6 worm cellular contexts compared by ENCODE assay signal in the genomic region with DNA sequence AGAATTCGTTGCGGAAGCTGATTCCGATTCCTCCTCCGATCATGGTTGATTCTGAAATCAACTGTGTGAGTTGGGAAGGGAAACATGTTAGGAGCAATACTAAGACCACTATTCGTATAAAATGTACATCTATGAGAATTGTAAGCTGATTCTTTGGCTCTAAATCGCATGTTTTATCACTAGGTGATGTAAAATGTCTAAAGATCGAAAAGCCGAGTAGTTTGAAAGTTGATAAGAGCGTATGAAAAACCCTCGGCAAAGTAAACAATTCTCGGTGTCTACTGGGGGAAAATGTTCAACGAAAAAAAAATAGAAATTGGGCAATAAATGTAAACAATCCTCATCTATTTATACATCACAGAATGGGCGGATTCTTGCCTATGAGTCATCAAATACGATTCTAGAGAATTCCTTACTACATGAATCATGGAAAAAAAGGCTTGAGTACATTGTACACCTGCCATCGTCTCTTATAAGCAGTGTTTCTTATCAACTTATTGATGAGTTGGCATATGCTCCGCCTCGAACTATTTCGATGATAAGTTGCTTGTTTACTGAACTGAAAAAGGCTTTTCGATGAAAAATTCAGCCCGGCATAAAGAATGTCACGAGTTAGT.
TF ChIP-seq lines count a peak whose summit lies in the region.

Gene lec-6 (minus strand): TSS at position 51 of the 617 bp plus-strand sequence.

TF ChIP-seq in whole organism, L1 larva, 84 proteins besides CTCF, POLR2A, EP300 and RAD21 (continues in another document):
- peak; percentile 1 for TF ChIP-seq nhr-77 (tag; optimal IDR thresholded peaks at IDR 0.05; lab: Kevin White, UChicago)
- no peak for TF ChIP-seq aly-2 (tag; optimal IDR thresholded peaks at IDR 0.05; lab: Kevin White, UChicago)
- TF ChIP-seq jun-1 (tag; optimal IDR thresholded peaks at IDR 0.05; lab: Kevin White, UChicago) = peak; percentile 64
- TF ChIP-seq snu-23 (GFP tag; optimal IDR thresholded peaks at IDR 0.05; lab: Kevin White, UChicago) = no peak
- peak; percentile 56 for TF ChIP-seq nhr-71 (tag; optimal IDR thresholded peaks at IDR 0.05; lab: Kevin White, UChicago)
- TF ChIP-seq fkh-10 (GFP tag; optimal IDR thresholded peaks at IDR 0.05; lab: Kevin White, UChicago) = no peak
- TF ChIP-seq efl-1 (optimal IDR thresholded peaks at IDR 0.05; lab: Kevin White, UChicago) = no peak
- peak in 1 of 2 experiments; percentile 84 for TF ChIP-seq efl-1 (GFP tag; optimal IDR thresholded peaks at IDR 0.05 in 1 of 2; lab: Kevin White, UChicago)
- no peak for TF ChIP-seq ceh-8 (GFP tag; optimal IDR thresholded peaks at IDR 0.05; lab: Kevin White, UChicago)
- TF ChIP-seq elt-2 (tag; optimal IDR thresholded peaks at IDR 0.05; lab: Kevin White, UChicago) = peak; percentile 97
- TF ChIP-seq nhr-90 (tag; optimal IDR thresholded peaks at IDR 0.05; lab: Kevin White, UChicago; ENCODE audit: poor library complexity) = peak; percentile 8
- TF ChIP-seq lin-35 (GFP tag; optimal IDR thresholded peaks at IDR 0.05; lab: Kevin White, UChicago) = peak in 1 of 2 experiments; percentile 51
- TF ChIP-seq hlh-4 (tag; optimal IDR thresholded peaks at IDR 0.05; lab: Kevin White, UChicago) = no peak

TF ChIP-seq in whole organism, L2 larva, 48 proteins besides CTCF, POLR2A, EP300 and RAD21 (continues in another document):
- TF ChIP-seq ceh-82 (tag; optimal IDR thresholded peaks at IDR 0.05; lab: Kevin White, UChicago) (no peak), ztf-1 (GFP tag; conservative IDR thresholded peaks at IDR 0.05; lab: Robert Waterston, UW) (no peak), blmp-1 (tag; optimal IDR thresholded peaks at IDR 0.05; lab: Kevin White, UChicago; ENCODE audit: insufficient read depth) (no peak), sma-3 (GFP tag; optimal IDR thresholded peaks at IDR 0.05; lab: Kevin White, UChicago) (peak; percentile 24), peb-1 (tag; optimal IDR thresholded peaks at IDR 0.05; lab: Kevin White, UChicago) (no peak), mab-5 (tag; optimal IDR thresholded peaks at IDR 0.05; lab: Kevin White, UChicago) (no peak), dmd-4 (tag; optimal IDR thresholded peaks at IDR 0.05; lab: Kevin White, UChicago) (no peak), nhr-21 (tag; optimal IDR thresholded peaks at IDR 0.05; lab: Kevin White, UChicago) (no peak), sma-9 (GFP tag; optimal IDR thresholded peaks at IDR 0.05; lab: Kevin White, UChicago) (peak; percentile 63), sma-9 (tag; optimal IDR thresholded peaks at IDR 0.05; lab: Kevin White, UChicago) (no peak), fos-1 (tag; optimal IDR thresholded peaks at IDR 0.05; lab: Kevin White, UChicago) (peak; percentile 98), mdl-1 (tag; optimal IDR thresholded peaks at IDR 0.05; lab: Kevin White, UChicago) (no peak), egl-27 (tag; optimal IDR thresholded peaks at IDR 0.05; lab: Kevin White, UChicago) (no peak), unc-62 (GFP tag; optimal IDR thresholded peaks at IDR 0.05; lab: Kevin White, UChicago) (no peak), nhr-12 (tag; optimal IDR thresholded peaks at IDR 0.05; lab: Kevin White, UChicago) (no peak)

TF ChIP-seq in whole organism, L3 larva, 47 proteins besides CTCF, POLR2A, EP300 and RAD21 (continues in another document):
- TF ChIP-seq lin-39 (tag; optimal IDR thresholded peaks at IDR 0.05; lab: Kevin White, UChicago) (no peak), hmg-11 (tag; optimal IDR thresholded peaks at IDR 0.05; lab: Kevin White, UChicago) (no peak), nhr-43 (tag; optimal IDR thresholded peaks at IDR 0.05; lab: Kevin White, UChicago; ENCODE audit: poor library complexity, severe bottlenecking) (no peak), pqm-1 (tag; optimal IDR thresholded peaks at IDR 0.05; lab: Kevin White, UChicago) (peak; percentile 97), ama-1 (optimal IDR thresholded peaks at IDR 0.05; lab: Kevin White, UChicago) (peak; percentile 10), eor-1 (tag; optimal IDR thresholded peaks at IDR 0.05; lab: Kevin White, UChicago) (no peak), fkh-2 (tag; optimal IDR thresholded peaks at IDR 0.05; lab: Kevin White, UChicago) (no peak), aly-2 (tag; optimal IDR thresholded peaks at IDR 0.05; lab: Kevin White, UChicago) (no peak), ztf-4 (tag; optimal IDR thresholded peaks at IDR 0.05; lab: Kevin White, UChicago) (no peak), ceh-9 (tag; optimal IDR thresholded peaks at IDR 0.05; lab: Kevin White, UChicago) (no peak), nhr-28 (tag; optimal IDR thresholded peaks at IDR 0.05; lab: Kevin White, UChicago) (no peak), jun-1 (tag; optimal IDR thresholded peaks at IDR 0.05; lab: Kevin White, UChicago) (peak; percentile 90), elt-2 (tag; optimal IDR thresholded peaks at IDR 0.05; lab: Kevin White, UChicago) (peak; percentile 99), pha-4 (tag; optimal IDR thresholded peaks at IDR 0.05; lab: Kevin White, UChicago) (peak; percentile 97), egl-27 (tag; optimal IDR thresholded peaks at IDR 0.05; lab: Kevin White, UChicago) (no peak)

TF ChIP-seq in whole organism, L4 larva, 104 proteins besides CTCF, POLR2A, EP300 and RAD21 (continues in another document):
- TF ChIP-seq mdt-29 (GFP tag; IDR thresholded peaks at IDR 0.05; lab: Robert Waterston, UW) = no peak
- TF ChIP-seq mep-1 (tag; optimal IDR thresholded peaks at IDR 0.05; lab: Kevin White, UChicago) = peak; percentile 51
- no peak for TF ChIP-seq snpc-4 (tag; optimal IDR thresholded peaks at IDR 0.05; lab: Kevin White, UChicago)
- TF ChIP-seq madf-9 (GFP tag; conservative IDR thresholded peaks at IDR 0.05; lab: Robert Waterston, UW) = no peak
- peak; percentile 60 for TF ChIP-seq hlh-30 (tag; optimal IDR thresholded peaks at IDR 0.05; lab: Kevin White, UChicago; ENCODE audit: insufficient read depth)
- peak in 1 of 2 experiments; percentile 56 for TF ChIP-seq lsy-2 (tag; optimal IDR thresholded peaks at IDR 0.05; lab: Kevin White, UChicago)
- TF ChIP-seq jun-1 (tag; optimal IDR thresholded peaks at IDR 0.05; lab: Kevin White, UChicago) = peak; percentile 22
- no peak for TF ChIP-seq aha-1 (tag; lab: Kevin White, UChicago)
- no peak for TF ChIP-seq lir-3 (tag; optimal IDR thresholded peaks at IDR 0.05; lab: Kevin White, UChicago)
- peak; percentile 74 to 78 for TF ChIP-seq unc-62 (GFP tag; optimal IDR thresholded peaks at IDR 0.05 in 1 of 2; lab: Kevin White, UChicago)
- TF ChIP-seq unc-62 (tag; optimal IDR thresholded peaks at IDR 0.05; lab: Kevin White, UChicago) = no peak
- no peak for TF ChIP-seq hif-1 (tag; optimal IDR thresholded peaks at IDR 0.05; lab: Kevin White, UChicago)
- peak; percentile 69 for TF ChIP-seq fos-1 (tag; optimal IDR thresholded peaks at IDR 0.05; lab: Kevin White, UChicago)
- peak; percentile 69 for TF ChIP-seq nhr-102 (tag; optimal IDR thresholded peaks at IDR 0.05; lab: Kevin White, UChicago)
- 0 out of 2 replicates have a peak, but pooled peaks have one; percentile 44 for TF ChIP-seq Y75B8A.6 (GFP tag; IDR thresholded peaks at IDR 0.05; lab: Robert Waterston, UW)

TF ChIP-seq in whole organism, late embryonic, 69 proteins besides CTCF, POLR2A, EP300 and RAD21:
- TF ChIP-seq ceh-45 (GFP tag; IDR thresholded peaks at IDR 0.05; lab: Robert Waterston, UW) (no peak), mec-3 (tag; optimal IDR thresholded peaks at IDR 0.05; lab: Kevin White, UChicago; ENCODE audit: borderline replicate concordance) (no peak), elt-2 (tag; optimal IDR thresholded peaks at IDR 0.05; lab: Kevin White, UChicago) (peak; percentile 55), lim-6 (tag; optimal IDR thresholded peaks at IDR 0.05; lab: Kevin White, UChicago) (no peak), ceh-30 (tag; optimal IDR thresholded peaks at IDR 0.05; lab: Kevin White, UChicago) (no peak), fkh-6 (tag; optimal IDR thresholded peaks at IDR 0.05; lab: Kevin White, UChicago) (no peak)

TF ChIP-seq in whole organism, young adult, 124 proteins besides CTCF, POLR2A, EP300 and RAD21 (continues in another document):
- TF ChIP-seq Y79H2A.3 (GFP tag; conservative IDR thresholded peaks at IDR 0.05; lab: Robert Waterston, UW) (no peak), lin-54 (GFP tag; optimal IDR thresholded peaks at IDR 0.05; lab: Kevin White, UChicago) (no peak), lin-26 (GFP tag; IDR thresholded peaks at IDR 0.05; lab: Robert Waterston, UW) (no peak), B0035.1 (tag; optimal IDR thresholded peaks at IDR 0.05; lab: Kevin White, UChicago) (no peak), let-607 (tag; optimal IDR thresholded peaks at IDR 0.05; lab: Kevin White, UChicago) (peak; percentile 92 to 96), dpl-1 (GFP tag; optimal IDR thresholded peaks at IDR 0.05; lab: Kevin White, UChicago) (no peak), hsf-1 (GFP tag; IDR thresholded peaks at IDR 0.05; lab: Robert Waterston, UW) (0 out of 2 replicates have a peak, but pooled peaks have one; percentile 8), C17E4.6 (GFP tag; IDR thresholded peaks at IDR 0.05; lab: Robert Waterston, UW) (no peak), pbrm-1 (GFP tag; IDR thresholded peaks at IDR 0.05; lab: Robert Waterston, UW) (0 out of 2 replicates have a peak, but pooled peaks have one; percentile 6), attf-3 (GFP tag; conservative IDR thresholded peaks at IDR 0.05; lab: Robert Waterston, UW) (no peak), D2030.7 (GFP tag; IDR thresholded peaks at IDR 0.05; lab: Robert Waterston, UW) (no peak), mxl-1 (tag; optimal IDR thresholded peaks at IDR 0.05; lab: Kevin White, UChicago) (no peak), F23B12.7 (tag; optimal IDR thresholded peaks at IDR 0.05; lab: Kevin White, UChicago; ENCODE audit: insufficient read depth) (peak; percentile 35), lin-40 (tag; optimal IDR thresholded peaks at IDR 0.05; lab: Kevin White, UChicago) (peak; percentile 14), dox-1 (GFP tag; IDR thresholded peaks at IDR 0.05; lab: Robert Waterston, UW) (0 out of 2 replicates have a peak, but pooled peaks have one; percentile 59), nhr-80 (tag; optimal IDR thresholded peaks at IDR 0.05; lab: Kevin White, UChicago) (peak; percentile 93), F37B4.10 (GFP tag; IDR thresholded peaks at IDR 0.05; lab: Robert Waterston, UW) (no peak), ztf-22 (GFP tag; optimal IDR thresholded peaks at IDR 0.05; lab: Kevin White, UChicago) (peak; percentile 5), nhr-120 (GFP tag; IDR thresholded peaks at IDR 0.05; lab: Robert Waterston, UW) (no peak), ets-4 (GFP tag; optimal IDR thresholded peaks at IDR 0.05; lab: Kevin White, UChicago) (peak; percentile 70), xnd-1 (tag; optimal IDR thresholded peaks at IDR 0.05; lab: Kevin White, UChicago) (no peak), hmg-1.2 (GFP tag; IDR thresholded peaks at IDR 0.05; lab: Robert Waterston, UW) (no peak), tbp1 (GFP tag; optimal IDR thresholded peaks at IDR 0.05; lab: Kevin White, UChicago) (peak; percentile 27), nfya-2 (GFP tag; IDR thresholded peaks at IDR 0.05; lab: Robert Waterston, UW) (no peak), lir-1 (GFP tag; conservative IDR thresholded peaks at IDR 0.05; lab: Robert Waterston, UW) (no peak), F52B5.7 (tag; optimal IDR thresholded peaks at IDR 0.05; lab: Kevin White, UChicago) (no peak), madf-6 (GFP tag; IDR thresholded peaks at IDR 0.05; lab: Robert Waterston, UW) (no peak), atf-7 (tag; optimal IDR thresholded peaks at IDR 0.05; lab: Kevin White, UChicago) (peak; percentile 27)
